Fruit fly (Drosophila melanogaster) whole organism, embryonic: ENCODE measurements around the gene Cpsf73.

ENCODE experiments used
- Abd-B ChIP-seq: fragments of 200-800 bp; sonication (Bioruptor generic); optimal IDR thresholded peaks from 2 replicates; lab custom pipeline; 2018; ENCODE audit warnings: missing biosample characterization, mild to moderate bottlenecking, missing genetic modification characterization, moderate library complexity
- Bgb ChIP-seq: fragments of 200-800 bp; sonication (Bioruptor generic); IDR thresholded peaks from 2 replicates; pipeline ENCODE4 v1.3.6; 2022; ENCODE audit warnings: missing biosample characterization, missing genetic modification characterization; ENCODE audit not compliant: partially characterized antibody
- Blimp-1 ChIP-seq: fragments of 200-800 bp; sonication (Bioruptor generic); optimal IDR thresholded peaks from 3 replicates; lab custom pipeline; 2018; ENCODE audit warnings: missing biosample characterization, missing genetic modification characterization, mild to moderate bottlenecking, moderate library complexity, missing genetic modification reagents
- CG11247 ChIP-seq: fragments of 200-800 bp; sonication (Bioruptor generic); IDR thresholded peaks from 2 replicates; pipeline ENCODE4 v1.3.6; 2022; ENCODE audit warnings: missing biosample characterization, missing genetic modification characterization
- CG11695 ChIP-seq: fragments of 200-800 bp; sonication (Bioruptor generic); IDR thresholded peaks from 3 replicates; pipeline ENCODE4 v1.3.6; 2022; ENCODE audit warnings: missing biosample characterization, missing genetic modification characterization
- CG13287 ChIP-seq: fragments of 200-800 bp; sonication (Bioruptor generic); IDR thresholded peaks from 2 replicates; pipeline ENCODE4 v1.3.6; 2022; ENCODE audit warnings: missing biosample characterization, missing genetic modification characterization; ENCODE audit not compliant: partially characterized antibody
- CG14441 ChIP-seq: fragments of 200-800 bp; sonication (Bioruptor generic); IDR thresholded peaks from 2 replicates; pipeline ENCODE4 v1.3.6; 2022; ENCODE audit warnings: missing biosample characterization, missing genetic modification characterization
- CG18011 ChIP-seq: fragments of 200-800 bp; sonication (Bioruptor generic); optimal IDR thresholded peaks from 2 replicates; lab custom pipeline; 2017; ENCODE audit warnings: missing biosample characterization, missing genetic modification characterization, mild to moderate bottlenecking, moderate library complexity, missing genotype
- CG18262 ChIP-seq: fragments of 200-800 bp; optimal IDR thresholded peaks from 3 replicates; lab custom pipeline; 2019; ENCODE audit warnings: missing biosample characterization, mild to moderate bottlenecking, missing genetic modification characterization, moderate library complexity
- CG31441 ChIP-seq: fragments of 200-800 bp; sonication (Bioruptor generic); IDR thresholded peaks from 2 replicates; pipeline ENCODE4 v1.3.6; 2022; ENCODE audit warnings: missing biosample characterization, missing genetic modification characterization
- CG3847 ChIP-seq: fragments of 200-800 bp; sonication (Bioruptor generic); IDR thresholded peaks from 2 replicates; pipeline ENCODE4 v1.3.6; 2022; ENCODE audit warnings: missing biosample characterization, missing genetic modification characterization
- CG4282 ChIP-seq: fragments of 200-800 bp; sonication (Bioruptor generic); optimal IDR thresholded peaks from 2 replicates; lab custom pipeline; 2016; ENCODE audit warnings: missing biosample characterization, missing genetic modification characterization
- CG43689 ChIP-seq: fragments of 200-800 bp; sonication (Bioruptor generic); IDR thresholded peaks from 2 replicates; pipeline ENCODE4 v1.3.6; 2022; ENCODE audit warnings: missing biosample characterization, missing genetic modification characterization
- CG6175 ChIP-seq: fragments of 200-800 bp; sonication (Bioruptor generic); IDR thresholded peaks from 3 replicates; pipeline ENCODE4 v1.3.6; 2022; ENCODE audit warnings: missing biosample characterization, missing genetic modification characterization
- CG9932 ChIP-seq: fragments of 200-800 bp; sonication (Bioruptor generic); IDR thresholded peaks from 2 replicates; pipeline ENCODE4 v1.3.6; 2022; ENCODE audit warnings: missing biosample characterization, missing genetic modification characterization
- CHES-1-like ChIP-seq: fragments of 200-800 bp; sonication (Bioruptor generic); optimal IDR thresholded peaks from 2 replicates; lab custom pipeline; 2016; ENCODE audit warnings: missing biosample characterization, missing genetic modification characterization
- D19B ChIP-seq: fragments of 200-800 bp; sonication (Bioruptor generic); optimal IDR thresholded peaks from 2 replicates; lab custom pipeline; 2017; ENCODE audit warnings: missing biosample characterization, mild to moderate bottlenecking, missing genetic modification characterization
- Deaf1 ChIP-seq: fragments of 200-800 bp; optimal IDR thresholded peaks from 3 replicates; lab custom pipeline; 2019; ENCODE audit warnings: missing biosample characterization, mild to moderate bottlenecking, missing genetic modification characterization, moderate library complexity
- Dref ChIP-seq: fragments of 200-800 bp; sonication (Bioruptor generic); IDR thresholded peaks from 2 replicates; pipeline ENCODE4 v1.3.6; 2022; ENCODE audit warnings: missing biosample characterization, missing genetic modification characterization
- H15 ChIP-seq: fragments of 200-800 bp; sonication (Bioruptor generic); IDR thresholded peaks from 3 replicates; pipeline ENCODE4 v1.3.6; 2022; ENCODE audit warnings: missing biosample characterization, missing genetic modification characterization
- H2.0 ChIP-seq: fragments of 200-800 bp; sonication (Bioruptor generic); IDR thresholded peaks from 2 replicates; pipeline ENCODE4 v1.3.6; 2022; ENCODE audit warnings: missing biosample characterization, missing genetic modification characterization
- Hr51 ChIP-seq, 2 experiments: fragments of 200-800 bp; sonication (Bioruptor generic); optimal IDR thresholded peaks; 2 replicates in 1 of 2; 3 replicates in 1 of 2; lab custom pipeline; 2016 to 2018; ENCODE audit warnings: missing biosample characterization in 2 of 2, missing genetic modification characterization in 2 of 2, mild to moderate bottlenecking in 1 of 2, moderate library complexity in 1 of 2
- Lpt ChIP-seq: fragments of >200 bp; optimal IDR thresholded peaks from 2 replicates; lab custom pipeline; 2018; ENCODE audit warnings: missing biosample characterization, missing genetic modification characterization
- Meics ChIP-seq: fragments of 200-800 bp; sonication (Bioruptor generic); optimal IDR thresholded peaks from 2 replicates; lab custom pipeline; 2017; ENCODE audit warnings: missing biosample characterization, mild to moderate bottlenecking, missing genetic modification characterization
- Scr ChIP-seq: fragments of 200-800 bp; sonication (Bioruptor generic); IDR thresholded peaks from 2 replicates; pipeline ENCODE4 v1.3.6; 2022; ENCODE audit warnings: missing biosample characterization, missing genetic modification characterization; ENCODE audit not compliant: partially characterized antibody
- Sin3A ChIP-seq: fragments of >200 bp; optimal IDR thresholded peaks from 2 replicates; lab custom pipeline; 2018
- Spps ChIP-seq: fragments of 200-800 bp; sonication (Bioruptor generic); optimal IDR thresholded peaks from 2 replicates; lab custom pipeline; 2018; ENCODE audit warnings: missing biosample characterization, mild to moderate bottlenecking, missing genetic modification characterization
- Sry-δ ChIP-seq: fragments of 200-800 bp; sonication (Bioruptor generic); optimal IDR thresholded peaks from 2 replicates; lab custom pipeline; 2016; ENCODE audit warnings: missing biosample characterization, missing genetic modification characterization
- Xbp1 ChIP-seq: fragments of 200-800 bp; sonication (Bioruptor generic); optimal IDR thresholded peaks from 3 replicates; lab custom pipeline; 2016; ENCODE audit warnings: missing biosample characterization, mild to moderate bottlenecking, missing genetic modification characterization
- Xrp1 ChIP-seq: fragments of 200-800 bp; sonication (Bioruptor generic); IDR thresholded peaks from 2 replicates; pipeline ENCODE4 v1.3.6; 2022; ENCODE audit warnings: missing biosample characterization, missing genetic modification characterization
- al ChIP-seq: fragments of 200-800 bp; sonication (Bioruptor generic); IDR thresholded peaks from 2 replicates; pipeline ENCODE4 v1.3.6; 2022; ENCODE audit warnings: missing biosample characterization, missing genetic modification characterization
- bbx ChIP-seq: fragments of 200-800 bp; sonication (Bioruptor generic); IDR thresholded peaks from 2 replicates; pipeline ENCODE4 v1.3.6; 2022; ENCODE audit warnings: missing biosample characterization, missing genetic modification characterization; ENCODE audit not compliant: partially characterized antibody
- bowl ChIP-seq: fragments of 200-800 bp; sonication (Bioruptor generic); IDR thresholded peaks from 2 replicates; pipeline ENCODE4 v1.3.6; 2022; ENCODE audit warnings: missing biosample characterization, missing genetic modification characterization
- bsh ChIP-seq, 2 experiments: fragments of 200-800 bp; sonication (Bioruptor generic); optimal IDR thresholded peaks; 2 replicates each; lab custom pipeline; 2017 to 2018; ENCODE audit warnings: mild to moderate bottlenecking in 2 of 2, missing biosample characterization in 2 of 2, missing genetic modification characterization in 2 of 2, moderate library complexity in 1 of 2
- cad ChIP-seq: fragments of >200 bp; optimal IDR thresholded peaks from 2 replicates; lab custom pipeline; 2017; ENCODE audit warnings: missing biosample characterization, missing genetic modification characterization
- cg ChIP-seq: fragments of 200-800 bp; sonication (Bioruptor generic); optimal IDR thresholded peaks from 3 replicates; lab custom pipeline; 2019; ENCODE audit warnings: missing biosample characterization, mild to moderate bottlenecking, missing genetic modification characterization, moderate library complexity
- esg ChIP-seq: fragments of 200-800 bp; sonication (Bioruptor generic); conservative IDR thresholded peaks from 2 replicates; pipeline ENCODE4 v1.3.6; 2022; ENCODE audit warnings: missing biosample characterization, missing genetic modification characterization
- eyg ChIP-seq: fragments of 200-800 bp; sonication (Bioruptor generic); optimal IDR thresholded peaks from 3 replicates; lab custom pipeline; 2016; ENCODE audit warnings: missing biosample characterization, missing genetic modification characterization
- grau ChIP-seq: fragments of 200-800 bp; optimal IDR thresholded peaks from 3 replicates; lab custom pipeline; 2019; ENCODE audit warnings: missing biosample characterization, mild to moderate bottlenecking, missing genetic modification characterization, moderate library complexity
- gro ChIP-seq: fragments of 200-800 bp; sonication (Bioruptor generic); optimal IDR thresholded peaks from 2 replicates; lab custom pipeline; 2016; ENCODE audit warnings: missing biosample characterization, missing genetic modification characterization
- nerfin-2 ChIP-seq: fragments of 200-800 bp; sonication (Bioruptor generic); IDR thresholded peaks from 2 replicates; pipeline ENCODE4 v1.3.6; 2022; ENCODE audit warnings: missing biosample characterization, missing genetic modification characterization; ENCODE audit not compliant: partially characterized antibody
- oc ChIP-seq: fragments of 200-800 bp; sonication (Bioruptor generic); optimal IDR thresholded peaks from 2 replicates; lab custom pipeline; 2018; ENCODE audit warnings: missing biosample characterization, mild to moderate bottlenecking, missing genetic modification characterization, moderate library complexity
- sens ChIP-seq: fragments of 200-800 bp; sonication (Bioruptor generic); peaks from one replicate; lab custom pipeline; 2016; ENCODE audit warnings: missing biosample characterization, missing genetic modification characterization
- sim ChIP-seq: fragments of 200-800 bp; sonication (Bioruptor generic); IDR thresholded peaks from 2 replicates; pipeline ENCODE4 v1.3.6; 2022; ENCODE audit warnings: missing biosample characterization, missing genetic modification characterization
- slou ChIP-seq: fragments of 200-800 bp; sonication (Bioruptor generic); optimal IDR thresholded peaks from 3 replicates; lab custom pipeline; 2016; ENCODE audit warnings: missing biosample characterization, missing genetic modification characterization
- sr ChIP-seq: fragments of 200-800 bp; sonication (Bioruptor generic); IDR thresholded peaks from 3 replicates; pipeline ENCODE4 v1.3.6; 2022; ENCODE audit warnings: missing biosample characterization, missing genetic modification characterization
- tap ChIP-seq: fragments of 200-800 bp; optimal IDR thresholded peaks from 3 replicates; lab custom pipeline; 2019; ENCODE audit warnings: missing biosample characterization, mild to moderate bottlenecking, missing genetic modification characterization, moderate library complexity
- tx ChIP-seq: fragments of 200-800 bp; sonication (Bioruptor generic); optimal IDR thresholded peaks from 2 replicates; lab custom pipeline; 2016; ENCODE audit warnings: missing biosample characterization, missing genetic modification characterization
- wek ChIP-seq: fragments of 200-800 bp; sonication (Bioruptor generic); optimal IDR thresholded peaks from 3 replicates; lab custom pipeline; 2018; ENCODE audit warnings: missing biosample characterization, mild to moderate bottlenecking, missing genetic modification characterization, moderate library complexity
- zen ChIP-seq: fragments of 200-800 bp; sonication (Bioruptor generic); optimal IDR thresholded peaks from 3 replicates; lab custom pipeline; 2018; ENCODE audit warnings: missing biosample characterization, mild to moderate bottlenecking, missing genetic modification characterization, moderate library complexity

The Cpsf73 gene

DNA sequence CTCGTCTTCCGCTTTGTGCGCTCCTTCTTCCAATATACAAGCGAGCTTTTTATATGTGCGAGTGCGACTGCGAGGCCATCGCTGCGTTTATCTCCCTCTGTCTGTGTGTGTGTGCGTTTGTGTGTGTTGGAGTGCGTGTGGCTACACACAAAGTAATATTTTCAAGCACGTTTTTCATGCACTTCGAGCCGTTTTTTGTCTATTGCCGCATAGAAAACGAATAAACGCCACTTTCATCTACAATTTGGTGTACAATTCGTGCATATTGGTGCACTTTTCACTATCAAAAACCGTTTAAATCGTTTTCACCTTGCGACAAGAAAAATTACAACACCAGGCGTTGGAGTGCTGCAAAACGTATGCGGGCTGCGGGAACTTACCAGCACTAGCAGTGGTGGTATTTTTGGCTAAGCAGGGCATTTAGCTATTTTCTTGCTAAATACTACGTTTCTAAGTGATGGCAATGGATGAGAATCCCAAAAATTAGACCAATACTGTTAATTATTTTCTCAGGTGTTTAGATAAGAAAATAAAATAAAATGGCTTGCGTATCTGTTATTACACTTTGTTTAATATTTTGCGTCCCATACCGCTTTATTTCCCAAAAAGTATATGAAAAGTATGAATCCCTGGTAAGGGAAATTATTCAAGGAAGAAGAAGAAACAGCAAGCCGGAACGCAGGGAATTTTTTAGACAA, 4.3 kb downstream of the Cpsf73 start, which contains the start of the genes CG31224 and CstF64 (continued):
- TF ChIP-seq Bgb (no peak), eyg (GFP tag; lab: Kevin White, UChicago) (peak; percentile 76), esg (GFP tag; lab: Robert Waterston, UW) (peak; percentile 68), CG11247 (GFP tag; lab: Robert Waterston, UW) (peak; percentile 80), sens (GFP tag; lab: Kevin White, UChicago) (peak; percentile 98), Xbp1 (GFP tag; lab: Kevin White, UChicago) (peak; percentile 87), CG3847 (GFP tag; lab: Robert Waterston, UW) (peak; percentile 92), Abd-B (GFP tag; lab: Kevin White, UChicago) (peak; percentile 82), oc (peak; percentile 67), Xrp1 (GFP tag; lab: Robert Waterston, UW) (peak; percentile 84), CG13287 (GFP tag; lab: Robert Waterston, UW) (no peak; the same call in none of the 2 replicates), cad (GFP tag; lab: Kevin White, UChicago) (no peak), gro (peak; percentile 83), CHES-1-like (GFP tag; lab: Kevin White, UChicago) (peak; percentile 92), wek (GFP tag; lab: Kevin White, UChicago) (no peak), tx (GFP tag; lab: Kevin White, UChicago) (peak; percentile 88), Meics (GFP tag; lab: Kevin White, UChicago) (peak; percentile 78), tap (tag; lab: Kevin White, UChicago) (no peak), CG18262 (peak; percentile 81), grau (peak; percentile 81), D19B (GFP tag; lab: Kevin White, UChicago) (no peak), CG6175 (GFP tag; lab: Robert Waterston, UW) (peak; percentile 63; the same call in 1 of the 3 replicates), slou (peak; percentile 67), H2.0 (GFP tag; lab: Robert Waterston, UW) (peak; percentile 75), CG31441 (GFP tag; lab: Robert Waterston, UW) (no peak; the same call in 1 of the 2 replicates), sr (GFP tag; lab: Robert Waterston, UW) (0 out of 3 replicates have a peak, but pooled peaks have one; percentile 4), sim (GFP tag; lab: Robert Waterston, UW) (no peak), H15 (GFP tag; lab: Robert Waterston, UW) (peak; percentile 81), Hr51 (GFP tag; optimal IDR thresholded peaks at IDR 0.05; lab: Kevin White, UChicago) (peak in 1 of 2 experiments; percentile 89), bbx (GFP tag; lab: Robert Waterston, UW) (no peak), al (GFP tag; lab: Robert Waterston, UW) (peak; percentile 77), Lpt (GFP tag; lab: Kevin White, UChicago) (no peak), CG14441 (GFP tag; lab: Robert Waterston, UW) (peak; percentile 85), CG11695 (GFP tag; lab: Robert Waterston, UW) (peak; percentile 65), Deaf1 (no peak), CG18011 (no peak), nerfin-2 (no peak), Dref (GFP tag; lab: Robert Waterston, UW) (peak; percentile 40), Spps (tag; lab: Kevin White, UChicago) (peak; percentile 73), CG4282 (GFP tag; lab: Kevin White, UChicago) (peak; percentile 84), cg (peak; percentile 96), Sin3A (lab: Kevin White, UChicago) (peak; percentile 76), CG43689 (GFP tag; lab: Robert Waterston, UW) (peak; percentile 58), CG9932 (GFP tag; lab: Robert Waterston, UW) (peak; percentile 93), bsh (GFP tag; optimal IDR thresholded peaks at IDR 0.05; lab: Kevin White, UChicago) (peak in 1 of 2 experiments; percentile 82), zen (tag; lab: Kevin White, UChicago) (peak; percentile 84), bowl (no peak), Blimp-1 (GFP tag; lab: Kevin White, UChicago) (peak; percentile 73), Sry-δ (GFP tag; lab: Kevin White, UChicago) (peak; percentile 75), Scr (GFP tag; lab: Robert Waterston, UW) (peak; percentile 37; the same call in 1 of the 2 replicates)
